Fruit fly (Drosophila melanogaster): ENCODE results near the gene CG33223.

- TF ChIP-seq CG10979 (tag; optimal IDR thresholded peaks at IDR 0.05) (no peak), B-H1 (GFP tag; IDR thresholded peaks at IDR 0.05) (no peak), az2 (GFP tag; optimal IDR thresholded peaks at IDR 0.05) (no peak), slbo (GFP tag; IDR thresholded peaks at IDR 0.05) (no peak), CG6854 (GFP tag; optimal IDR thresholded peaks at IDR 0.05) (no peak), Awh (GFP tag; IDR thresholded peaks at IDR 0.05) (no peak)
Observed at dm6 chrX:8512251-8512650, 28.6 kb upstream of the CG33223 start.
